Worm (Caenorhabditis elegans): ENCODE measurements around the gene mdt-11.

DNA sequence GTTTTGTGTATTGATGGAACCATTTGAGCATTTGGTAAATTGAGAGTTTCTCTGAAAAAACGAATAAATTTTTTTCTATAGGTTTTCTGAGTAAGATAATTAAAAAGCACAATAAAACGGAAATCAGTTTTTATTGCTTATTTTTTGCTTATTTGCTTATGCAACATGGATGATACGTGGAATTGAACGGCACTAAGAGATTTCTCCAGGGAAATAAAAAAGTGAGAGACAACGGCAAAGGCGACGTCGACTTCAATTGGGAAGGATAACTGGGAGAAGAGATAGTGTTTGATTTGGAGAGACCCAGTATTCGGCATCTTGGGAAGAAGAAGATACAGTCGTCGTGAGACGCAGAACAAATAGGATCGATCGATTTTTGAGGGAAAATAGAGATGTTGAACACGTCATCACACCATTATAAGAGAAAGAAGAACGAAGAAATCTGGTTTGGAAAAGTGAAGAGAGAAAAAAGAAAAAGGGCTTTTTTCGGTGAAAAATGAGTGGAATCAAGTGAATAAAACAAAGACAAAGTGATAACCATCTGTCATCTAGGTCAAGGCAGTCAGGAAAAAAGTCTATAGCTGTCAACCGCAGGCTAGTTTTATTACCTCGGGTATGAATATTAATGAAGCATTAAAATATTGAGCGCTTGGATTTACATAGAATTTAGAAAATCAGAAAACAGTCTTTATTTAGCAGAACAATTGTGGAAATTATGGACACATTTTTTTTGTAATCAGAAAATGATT, 22.7 kb upstream of the mdt-11 start, which contains the start of gene tmem-131:
- TF ChIP-seq W03F9.2 (tag; optimal IDR thresholded peaks at IDR 0.05) (no peak), dao-5 (tag; optimal IDR thresholded peaks at IDR 0.05) (no peak)

Data from whole organism, L4/young adult.